Worm (Caenorhabditis elegans) whole organism, L4 larva: ENCODE results near the gene C16A11.5.

ENCODE experiments used
- F10B5.3 ChIP-seq: sonication (generic microtip); optimal IDR thresholded peaks from 2 replicates; lab custom pipeline; 2016; ENCODE audit warnings: mild to moderate bottlenecking, missing genetic modification characterization, missing compliant biosample characterization
- F26F4.8 ChIP-seq: fragments of 200-800 bp; sonication (Bioruptor generic); conservative IDR thresholded peaks from 2 replicates; pipeline ENCODE4 v1.3.6; 2022; ENCODE audit warnings: missing genetic modification characterization, missing compliant biosample characterization
- F49E8.2 ChIP-seq: sonication (generic microtip); optimal IDR thresholded peaks from 2 replicates; lab custom pipeline; 2016; ENCODE audit warnings: missing compliant biosample characterization, mild to moderate bottlenecking, missing genetic modification characterization, borderline replicate concordance
- R02D3.7 ChIP-seq: fragments of 150-350 bp; sonication (generic microtip); optimal IDR thresholded peaks from 3 replicates; lab custom pipeline; 2014; ENCODE audit warnings: missing biosample characterization, missing genetic modification characterization
- T20F7.1 ChIP-seq: fragments of 200-800 bp; sonication (Bioruptor generic); optimal IDR thresholded peaks from 2 replicates; lab custom pipeline; 2018; ENCODE audit warnings: mild to moderate bottlenecking, missing genetic modification characterization, missing compliant biosample characterization
- T26A8.4 ChIP-seq: fragments of 200-800 bp; sonication (Bioruptor generic); IDR thresholded peaks from 2 replicates; pipeline ENCODE4 v1.3.6; 2022; ENCODE audit warnings: missing genetic modification characterization, missing compliant biosample characterization
- Y48G9A.11 ChIP-seq: fragments of 200-800 bp; sonication (Bioruptor generic); IDR thresholded peaks from 2 replicates; pipeline ENCODE4 v1.3.6; 2022; ENCODE audit warnings: missing genetic modification reagents, missing genetic modification characterization, missing compliant biosample characterization
- aha-1 ChIP-seq: fragments of 150-350 bp; peaks from one replicate; lab custom pipeline; 2014; ENCODE audit warnings: missing biosample characterization, missing genetic modification characterization
- aly-2 ChIP-seq: sonication (generic microtip); optimal IDR thresholded peaks from 2 replicates; lab custom pipeline; 2018; ENCODE audit warnings: missing biosample characterization, missing genetic modification characterization
- attf-4 ChIP-seq: sonication (generic microtip); optimal IDR thresholded peaks from 3 replicates; lab custom pipeline; 2017; ENCODE audit warnings: missing biosample characterization, missing genetic modification characterization
- ceh-20 ChIP-seq: fragments of 200-800 bp; sonication (Bioruptor generic); IDR thresholded peaks from 2 replicates; pipeline ENCODE4 v1.3.6; 2022; ENCODE audit warnings: missing genetic modification reagents, missing genetic modification characterization, missing compliant biosample characterization
- ceh-82 ChIP-seq: sonication (generic microtip); optimal IDR thresholded peaks from 2 replicates; lab custom pipeline; 2017; ENCODE audit warnings: missing biosample characterization, missing genetic modification characterization
- ctbp-1 ChIP-seq: fragments of 200-800 bp; sonication (Bioruptor generic); IDR thresholded peaks from 2 replicates; pipeline ENCODE4 v1.3.6; 2022; ENCODE audit warnings: missing genetic modification reagents, missing genetic modification characterization, missing compliant biosample characterization
- dpl-1 ChIP-seq: fragments of 150-350 bp; optimal IDR thresholded peaks from 2 replicates; lab custom pipeline; 2014; ENCODE audit warnings: missing biosample characterization, missing genetic modification reagents, missing genetic modification characterization
- dve-1 ChIP-seq: sonication (generic microtip); optimal IDR thresholded peaks from 2 replicates; lab custom pipeline; 2017; ENCODE audit warnings: antibody characterized with exemption, mild to moderate bottlenecking, missing genetic modification characterization, missing compliant biosample characterization; ENCODE audit not compliant: insufficient read depth
- hif-1 ChIP-seq, 2 experiments: sonication (generic microtip); optimal IDR thresholded peaks; 2 replicates each; lab custom pipeline; 2016 to 2017; ENCODE audit warnings: missing compliant biosample characterization in 2 of 2, missing genetic modification characterization in 2 of 2, missing genetic modification reagents in 2 of 2, missing genotype in 2 of 2, mild to moderate bottlenecking in 1 of 2
- hlh-30 ChIP-seq: sonication (generic microtip); optimal IDR thresholded peaks from 2 replicates; lab custom pipeline; 2017; ENCODE audit warnings: antibody characterized with exemption, mild to moderate bottlenecking, missing genetic modification characterization, missing compliant biosample characterization; ENCODE audit not compliant: insufficient read depth
- lin-1 ChIP-seq: fragments of 200-800 bp; sonication (Bioruptor generic); IDR thresholded peaks from 2 replicates; pipeline ENCODE4 v1.3.6; 2022; ENCODE audit warnings: missing genetic modification reagents, missing genetic modification characterization, missing compliant biosample characterization
- lin-29 ChIP-seq: fragments of 200-800 bp; sonication (Bioruptor generic); IDR thresholded peaks from 2 replicates; pipeline ENCODE4 v1.3.6; 2022; ENCODE audit warnings: missing genetic modification reagents, missing genetic modification characterization, missing compliant biosample characterization
- lin-38 ChIP-seq: fragments of 200-800 bp; sonication (Bioruptor generic); IDR thresholded peaks from 2 replicates; pipeline ENCODE4 v1.3.6; 2022; ENCODE audit warnings: missing genetic modification reagents, missing genetic modification characterization, missing compliant biosample characterization
- lin-39 ChIP-seq: fragments of 150-350 bp; optimal IDR thresholded peaks from 2 replicates; lab custom pipeline; 2014; ENCODE audit warnings: missing biosample characterization, missing genetic modification reagents, missing genetic modification characterization
- lir-3 ChIP-seq: sonication (generic microtip); optimal IDR thresholded peaks from 2 replicates; lab custom pipeline; 2016; ENCODE audit warnings: mild to moderate bottlenecking, missing genetic modification characterization, missing compliant biosample characterization
- madf-9 ChIP-seq: fragments of 200-800 bp; sonication (Bioruptor generic); conservative IDR thresholded peaks from 2 replicates; pipeline ENCODE4 v1.3.6; 2022; ENCODE audit warnings: missing genetic modification reagents, missing genetic modification characterization, missing compliant biosample characterization
- mxl-2 ChIP-seq: fragments of 200-800 bp; sonication (Bioruptor generic); conservative IDR thresholded peaks from 2 replicates; pipeline ENCODE4 v1.3.6; 2022; ENCODE audit warnings: missing genetic modification reagents, missing genetic modification characterization, missing compliant biosample characterization
- nhr-10 ChIP-seq: fragments of 150-350 bp; optimal IDR thresholded peaks from 2 replicates; lab custom pipeline; 2014; ENCODE audit warnings: missing biosample characterization, missing genetic modification characterization
- nhr-102 ChIP-seq: sonication (generic microtip); optimal IDR thresholded peaks from 2 replicates; lab custom pipeline; 2016; ENCODE audit warnings: mild to moderate bottlenecking, missing genetic modification characterization, moderate library complexity, missing compliant biosample characterization
- nhr-111 ChIP-seq: fragments of 200-800 bp; sonication (Bioruptor generic); optimal IDR thresholded peaks from 2 replicates; lab custom pipeline; 2018; ENCODE audit warnings: mild to moderate bottlenecking, missing genetic modification characterization, missing compliant biosample characterization
- nhr-237 ChIP-seq: sonication (generic microtip); optimal IDR thresholded peaks from 2 replicates; lab custom pipeline; 2017; ENCODE audit warnings: missing biosample characterization, missing genetic modification characterization
- nhr-25 ChIP-seq: sonication (generic microtip); optimal IDR thresholded peaks from 2 replicates; lab custom pipeline; 2017; ENCODE audit warnings: missing genetic modification characterization, mild to moderate bottlenecking, missing compliant biosample characterization, antibody characterized with exemption, moderate library complexity, borderline replicate concordance; ENCODE audit not compliant: insufficient read depth
- nhr-28 ChIP-seq: fragments of 150-350 bp; optimal IDR thresholded peaks from 2 replicates; lab custom pipeline; 2014; ENCODE audit warnings: missing biosample characterization, missing genetic modification characterization
- nhr-42 ChIP-seq: fragments of 200-800 bp; sonication (Bioruptor generic); IDR thresholded peaks from 2 replicates; pipeline ENCODE4 v1.3.6; 2022; ENCODE audit warnings: missing genetic modification characterization, missing compliant biosample characterization
- nhr-6 ChIP-seq: fragments of 150-350 bp; optimal IDR thresholded peaks from 2 replicates; lab custom pipeline; 2014; ENCODE audit warnings: missing biosample characterization, missing genetic modification characterization
- nhr-76 ChIP-seq: fragments of 150-350 bp; optimal IDR thresholded peaks from 2 replicates; lab custom pipeline; 2014; ENCODE audit warnings: missing biosample characterization, missing genetic modification characterization
- pqm-1 ChIP-seq: sonication (generic microtip); optimal IDR thresholded peaks from 2 replicates; lab custom pipeline; 2017; ENCODE audit warnings: missing biosample characterization, missing genetic modification characterization
- tag-97 ChIP-seq: fragments of 200-800 bp; sonication (Bioruptor generic); IDR thresholded peaks from 2 replicates; pipeline ENCODE4 v1.3.6; 2022; ENCODE audit warnings: missing genetic modification characterization, missing compliant biosample characterization
- tra-1 ChIP-seq: fragments of 200-800 bp; sonication (Bioruptor generic); IDR thresholded peaks from 2 replicates; pipeline ENCODE4 v1.3.6; 2022; ENCODE audit warnings: missing genetic modification reagents, missing genetic modification characterization, missing compliant biosample characterization
- unc-130 ChIP-seq: sonication (generic microtip); optimal IDR thresholded peaks from 2 replicates; lab custom pipeline; 2016; ENCODE audit warnings: missing genetic modification reagents, missing genetic modification characterization, missing compliant biosample characterization
- unc-39 ChIP-seq: sonication (generic microtip); optimal IDR thresholded peaks from 2 replicates; lab custom pipeline; 2017; ENCODE audit warnings: missing biosample characterization, missing genetic modification characterization
- unc-62 ChIP-seq, 3 experiments: fragments of 150-350 bp in 1 of 3; sonication (generic microtip); optimal IDR thresholded peaks in 2 of 3; peaks in 1 of 3; 1 replicate in 1 of 3; 2 replicates in 2 of 3; lab custom pipeline; 2014 to 2017; ENCODE audit warnings: missing biosample characterization in 3 of 3, missing genetic modification characterization in 3 of 3, missing genetic modification reagents in 3 of 3, missing genotype in 1 of 3
- zip-11 ChIP-seq: fragments of 200-800 bp; sonication (Bioruptor generic); IDR thresholded peaks from 2 replicates; pipeline ENCODE4 v1.3.6; 2022; ENCODE audit warnings: missing genetic modification characterization, missing compliant biosample characterization
- zip-2 ChIP-seq: fragments of 150-350 bp; optimal IDR thresholded peaks from 2 replicates; lab custom pipeline; 2014; ENCODE audit warnings: missing biosample characterization, missing genetic modification characterization
- ztf-7 ChIP-seq: fragments of 150-350 bp; optimal IDR thresholded peaks from 2 replicates; lab custom pipeline; 2014; ENCODE audit warnings: missing biosample characterization, missing genetic modification characterization

The C16A11.5 gene

DNA sequence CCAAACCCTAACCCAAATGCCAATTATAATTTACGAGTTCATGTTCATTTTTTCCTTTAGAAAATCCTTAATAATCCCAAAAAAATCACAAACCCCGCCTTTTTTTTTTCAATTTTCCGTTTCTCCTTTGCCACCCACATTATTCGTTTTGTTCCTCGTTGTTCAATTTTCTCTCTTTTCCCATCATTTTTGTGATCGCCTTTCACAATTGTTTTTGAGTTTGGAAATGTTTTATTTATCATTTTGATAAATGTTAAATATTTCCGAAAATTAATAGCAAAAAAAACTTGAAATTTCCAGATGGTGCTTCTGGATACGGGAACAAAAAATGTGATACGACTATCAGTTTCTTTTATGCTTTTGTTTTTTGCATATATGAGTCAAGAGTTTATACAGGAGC lies 7.8 kb upstream of the C16A11.5 start, which contains the start of gene F31D5.2:
Gene F31D5.2 (plus strand): TSS at position 301 of the 400 bp plus-strand sequence.
- TF ChIP-seq F26F4.8 (GFP tag; lab: Robert Waterston, UW): no peak
- TF ChIP-seq unc-62 (GFP tag; optimal IDR thresholded peaks at IDR 0.05 in 1 of 2; lab: Kevin White, UChicago): peak in 1 of 2 experiments; percentile 27
- no peak for TF ChIP-seq unc-62 (tag; optimal IDR thresholded peaks at IDR 0.05; lab: Kevin White, UChicago)

DNA sequence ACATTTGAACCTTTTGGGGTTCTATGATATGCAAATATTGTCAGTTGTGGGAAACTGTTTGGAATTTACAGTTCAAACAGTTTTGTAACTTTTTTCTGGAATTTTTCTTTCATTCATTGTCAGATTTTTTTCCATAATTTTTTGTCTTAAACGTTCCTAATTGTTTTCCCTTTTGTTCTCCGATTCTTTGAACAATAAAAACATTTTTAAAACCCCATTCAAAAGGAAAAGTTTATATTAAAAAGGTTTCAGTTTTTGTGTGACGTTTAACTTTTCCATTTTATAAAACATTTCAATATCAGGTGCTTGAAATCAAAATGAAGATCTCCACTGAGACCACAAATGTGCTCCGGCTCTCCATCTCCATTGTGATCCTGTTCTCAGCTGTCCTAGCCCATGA lies 4.0 kb upstream of the C16A11.5 start, which contains the start of gene F31D5.1:
Gene F31D5.1 (plus strand): TSS at position 301 of the 400 bp plus-strand sequence.
- TF ChIP-seq zip-11 (GFP tag; lab: Robert Waterston, UW): no peak
- TF ChIP-seq nhr-111: no peak
- no peak for TF ChIP-seq nhr-42
- TF ChIP-seq aly-2: no peak
- TF ChIP-seq aha-1 (tag; lab: Kevin White, UChicago): no peak
- TF ChIP-seq R02D3.7 (tag; lab: Kevin White, UChicago): no peak
- TF ChIP-seq ceh-20: no peak
- TF ChIP-seq F10B5.3: no peak
- no peak for TF ChIP-seq T26A8.4 (GFP tag; lab: Robert Waterston, UW)
- TF ChIP-seq nhr-25 (tag; lab: Kevin White, UChicago): no peak
- no peak for TF ChIP-seq madf-9 (GFP tag; lab: Robert Waterston, UW)
- no peak for TF ChIP-seq hlh-30 (tag; lab: Kevin White, UChicago)
- no peak for TF ChIP-seq nhr-102 (tag; lab: Kevin White, UChicago)
- no peak for TF ChIP-seq unc-39 (tag; lab: Kevin White, UChicago)
- no peak for TF ChIP-seq attf-4 (tag; lab: Kevin White, UChicago)
- TF ChIP-seq ctbp-1 (GFP tag; lab: Robert Waterston, UW): no peak
- TF ChIP-seq nhr-28: no peak
- no peak for TF ChIP-seq T20F7.1 (GFP tag; lab: Kevin White, UChicago)
- no peak for TF ChIP-seq nhr-237 (tag; lab: Kevin White, UChicago)

DNA sequence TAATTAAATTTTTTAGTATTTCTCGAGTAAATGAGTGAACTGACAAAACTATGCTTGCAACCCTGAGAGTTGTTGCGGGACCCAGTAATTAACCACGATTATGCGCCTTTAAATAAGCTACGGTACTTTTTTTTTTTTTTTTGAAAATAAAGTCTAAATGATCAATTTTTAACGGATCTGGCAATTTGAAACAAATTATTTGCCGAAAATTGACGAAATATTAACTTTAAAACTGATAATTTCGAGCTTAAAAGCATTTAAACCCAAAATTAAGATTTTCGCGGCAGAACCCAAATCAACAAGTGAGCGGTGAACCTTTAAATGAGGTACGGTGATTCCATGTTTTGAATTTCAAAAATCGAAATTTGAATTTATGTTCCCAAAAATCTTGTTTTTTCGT lies 636 bp upstream of the C16A11.5 start:
- TF ChIP-seq nhr-25 (tag; lab: Kevin White, UChicago) (no peak), F49E8.2 (tag; lab: Kevin White, UChicago) (peak; percentile 59)
- TF ChIP-seq, all 104 proteins: peak for 1

DNA sequence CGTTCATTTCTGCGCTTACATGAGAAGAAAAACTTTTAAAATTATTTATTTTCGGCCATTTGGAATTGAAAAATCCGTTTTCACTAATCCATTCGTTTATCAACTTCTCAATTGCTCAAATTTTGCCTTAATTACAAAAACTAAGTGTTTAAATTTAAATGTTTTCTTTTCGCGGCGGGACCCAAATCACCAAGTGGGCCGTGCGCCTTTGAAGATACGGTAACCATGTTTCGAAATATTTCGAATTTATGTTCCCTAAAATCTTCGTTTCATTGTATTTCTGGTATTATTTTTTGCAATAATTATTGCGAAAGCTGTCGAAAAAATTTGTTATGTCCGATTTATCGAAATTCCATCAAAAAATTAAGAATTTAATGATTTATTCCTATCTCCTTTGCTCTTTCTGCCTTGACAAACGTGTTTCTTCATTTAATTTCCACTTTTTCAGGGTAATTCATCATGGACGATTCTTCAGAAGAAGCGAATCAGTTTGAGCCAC lies 3.5 kb downstream of the C16A11.5 start, which contains the start of gene C16A11.4:
Gene C16A11.4 (plus strand): TSS at position 449 of the 499 bp plus-strand sequence.
- peak; percentile 28 for TF ChIP-seq lin-38 (GFP tag; lab: Robert Waterston, UW)
- TF ChIP-seq ztf-7: no peak
- TF ChIP-seq, all 104 proteins: peak for 1

DNA sequence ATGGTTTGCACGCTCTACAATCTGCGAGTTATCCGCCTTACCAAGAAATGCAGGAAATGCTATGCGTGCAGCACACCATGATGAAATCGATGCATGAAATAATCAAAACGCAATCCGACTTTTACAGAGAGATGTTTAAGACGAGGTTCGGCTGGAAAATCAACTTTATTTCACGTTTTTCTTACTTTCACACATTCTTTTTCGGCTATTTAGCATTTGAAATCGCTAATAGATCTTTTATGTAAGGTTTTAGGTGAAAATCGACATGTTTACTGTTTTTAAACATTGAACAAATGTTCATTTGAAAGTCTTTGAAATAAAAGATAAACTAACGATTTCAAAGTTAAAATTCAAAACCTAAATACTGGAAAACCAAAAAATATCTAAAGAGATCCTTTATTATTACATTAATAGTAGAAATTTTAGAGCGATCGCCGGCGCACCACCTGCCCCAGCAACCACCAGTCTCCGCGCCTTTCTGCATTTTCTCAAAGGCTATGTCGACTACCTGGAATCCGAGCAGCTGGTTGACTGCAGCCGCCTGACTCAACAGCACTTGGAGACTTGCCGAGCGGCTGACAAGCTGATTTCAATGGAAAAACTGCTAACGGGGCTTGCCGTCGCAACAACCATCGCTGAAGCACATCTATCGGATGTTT lies 5.1 kb downstream of the C16A11.5 start:
- TF ChIP-seq ceh-82 (tag; lab: Kevin White, UChicago) (no peak), zip-2 (no peak), mxl-2 (no peak), dve-1 (no peak), tag-97 (no peak), nhr-6 (tag; lab: Kevin White, UChicago) (no peak), nhr-42 (no peak), hif-1 (tag; optimal IDR thresholded peaks at IDR 0.05; lab: Kevin White, UChicago) (no peak), tra-1 (no peak), lir-3 (no peak), lin-1 (GFP tag; lab: Robert Waterston, UW) (0 out of 2 replicates have a peak, but pooled peaks have one; percentile 21), Y48G9A.11 (GFP tag; lab: Robert Waterston, UW) (peak; percentile 29; the same call in 1 of the 2 replicates), madf-9 (GFP tag; lab: Robert Waterston, UW) (no peak), lin-39 (tag; lab: Kevin White, UChicago) (no peak), nhr-10 (tag; lab: Kevin White, UChicago) (no peak), unc-130 (GFP tag; lab: Kevin White, UChicago) (no peak), pqm-1 (tag; lab: Kevin White, UChicago) (no peak), nhr-76 (tag; lab: Kevin White, UChicago) (no peak), dpl-1 (no peak), R02D3.7 (tag; lab: Kevin White, UChicago) (no peak), lin-29 (no peak)
